Worm (Caenorhabditis elegans) whole organism, young adult: Measurements from ENCODE around the gene tim-1.
A peak's percentile ranks its signal among the peaks of the same experiment; 100 is the strongest.

ENCODE experiments used
- B0336.3 ChIP-seq: fragments of 200-800 bp; sonication (Bioruptor generic); IDR thresholded peaks from 2 replicates; pipeline ENCODE4 v1.3.6; 2022; ENCODE audit warnings: missing genetic modification characterization, missing compliant biosample characterization
- C06A6.2 ChIP-seq: fragments of 200-800 bp; sonication (Bioruptor generic); conservative IDR thresholded peaks from 2 replicates; pipeline ENCODE4 v1.3.6; 2022; ENCODE audit warnings: missing genetic modification characterization, missing compliant biosample characterization
- C17E4.6 ChIP-seq: fragments of 200-800 bp; sonication (Bioruptor generic); IDR thresholded peaks from 2 replicates; pipeline ENCODE4 v1.3.6; 2022; ENCODE audit warnings: missing genetic modification reagents, missing genetic modification characterization, missing compliant biosample characterization
- F10E7.11 ChIP-seq: sonication (generic microtip); optimal IDR thresholded peaks from 2 replicates; lab custom pipeline; 2017; ENCODE audit warnings: mild to moderate bottlenecking, missing genetic modification characterization, moderate library complexity, missing compliant biosample characterization
- F33H1.4 ChIP-seq: fragments of 200-800 bp; sonication (Bioruptor generic); IDR thresholded peaks from 2 replicates; pipeline ENCODE4 v1.3.6; 2022; ENCODE audit warnings: missing genetic modification reagents, missing genetic modification characterization, missing compliant biosample characterization
- F37B4.10 ChIP-seq: fragments of 200-800 bp; sonication (Bioruptor generic); IDR thresholded peaks from 2 replicates; pipeline ENCODE4 v1.3.6; 2022; ENCODE audit warnings: missing genetic modification characterization, missing compliant biosample characterization
- F52B5.7 ChIP-seq: sonication (generic microtip); optimal IDR thresholded peaks from 2 replicates; lab custom pipeline; 2016; ENCODE audit warnings: mild to moderate bottlenecking, missing genetic modification characterization, missing compliant biosample characterization
- K11D2.4 ChIP-seq: fragments of 200-800 bp; sonication (Bioruptor generic); IDR thresholded peaks from 2 replicates; pipeline ENCODE4 v1.3.6; 2022; ENCODE audit warnings: missing genetic modification reagents, missing genetic modification characterization, missing compliant biosample characterization
- Y53F4B.3 ChIP-seq: fragments of 200-800 bp; sonication (Bioruptor generic); IDR thresholded peaks from 2 replicates; pipeline ENCODE4 v1.3.6; 2022; ENCODE audit warnings: missing genetic modification reagents, missing genetic modification characterization, missing compliant biosample characterization
- Y53G8AR.9 ChIP-seq: fragments of 200-800 bp; sonication (Bioruptor generic); conservative IDR thresholded peaks from 2 replicates; pipeline ENCODE4 v1.3.6; 2022; ENCODE audit warnings: missing genetic modification reagents, missing genetic modification characterization, missing compliant biosample characterization
- Y79H2A.3 ChIP-seq: fragments of 200-800 bp; sonication (Bioruptor generic); conservative IDR thresholded peaks from 2 replicates; pipeline ENCODE4 v1.3.6; 2022; ENCODE audit warnings: missing genetic modification reagents, missing genetic modification characterization, missing compliant biosample characterization
- Y95B8A.8 ChIP-seq: fragments of 200-800 bp; sonication (Bioruptor generic); IDR thresholded peaks from 2 replicates; pipeline ENCODE4 v1.3.6; 2022; ENCODE audit warnings: missing genetic modification reagents, missing genetic modification characterization, missing compliant biosample characterization
- ama-1 ChIP-seq, 3 experiments: fragments of 150-350 bp in 1 of 3; sonication (generic microtip) in 2 of 3; optimal IDR thresholded peaks; 2 replicates each; lab custom pipeline; 2014 to 2018; ENCODE audit warnings: missing biosample characterization in 2 of 3, missing genetic modification characterization in 2 of 3, missing genetic modification reagents in 2 of 3
- aptf-3 ChIP-seq: fragments of 200-800 bp; sonication (Bioruptor generic); IDR thresholded peaks from 2 replicates; pipeline ENCODE4 v1.3.6; 2022; ENCODE audit warnings: missing genetic modification characterization, missing compliant biosample characterization
- attf-3 ChIP-seq: fragments of 200-800 bp; sonication (Bioruptor generic); conservative IDR thresholded peaks from 2 replicates; pipeline ENCODE4 v1.3.6; 2022; ENCODE audit warnings: missing genetic modification reagents, missing genetic modification characterization, missing compliant biosample characterization
- attf-6 ChIP-seq: fragments of 200-800 bp; sonication (Bioruptor generic); IDR thresholded peaks from 2 replicates; pipeline ENCODE4 v1.3.6; 2022; ENCODE audit warnings: missing genetic modification reagents, missing genetic modification characterization, missing compliant biosample characterization
- bed-1 ChIP-seq: fragments of 200-800 bp; sonication (Bioruptor generic); IDR thresholded peaks from 2 replicates; pipeline ENCODE4 v1.3.6; 2022; ENCODE audit warnings: missing genetic modification reagents, missing genetic modification characterization, missing compliant biosample characterization
- bed-2 ChIP-seq: fragments of 200-800 bp; sonication (Bioruptor generic); IDR thresholded peaks from 2 replicates; pipeline ENCODE4 v1.3.6; 2022; ENCODE audit warnings: missing genetic modification reagents, missing genetic modification characterization, missing compliant biosample characterization
- ceh-40 ChIP-seq: fragments of 200-800 bp; sonication (Bioruptor generic); IDR thresholded peaks from 2 replicates; pipeline ENCODE4 v1.3.6; 2022; ENCODE audit warnings: missing genetic modification characterization, missing compliant biosample characterization
- ceh-91 ChIP-seq: fragments of 200-800 bp; sonication (Bioruptor generic); IDR thresholded peaks from 2 replicates; pipeline ENCODE4 v1.3.6; 2022; ENCODE audit warnings: missing genetic modification reagents, missing genetic modification characterization, missing compliant biosample characterization
- dpl-1 ChIP-seq: fragments of 150-350 bp; optimal IDR thresholded peaks from 2 replicates; lab custom pipeline; 2014; ENCODE audit warnings: missing biosample characterization, missing genetic modification reagents, missing genetic modification characterization
- gei-17 ChIP-seq: fragments of 200-800 bp; sonication (Bioruptor generic); optimal IDR thresholded peaks from 2 replicates; lab custom pipeline; 2018; ENCODE audit warnings: mild to moderate bottlenecking, missing genetic modification characterization, missing compliant biosample characterization
- hlh-12 ChIP-seq: sonication (generic microtip); optimal IDR thresholded peaks from 2 replicates; lab custom pipeline; 2016; ENCODE audit warnings: missing genetic modification characterization, missing compliant biosample characterization
- hlh-26 ChIP-seq: fragments of 200-800 bp; sonication (Bioruptor generic); conservative IDR thresholded peaks from 2 replicates; pipeline ENCODE4 v1.3.6; 2022; ENCODE audit warnings: missing genetic modification reagents, missing genetic modification characterization, missing compliant biosample characterization
- hmg-20 ChIP-seq: fragments of 200-800 bp; sonication (Bioruptor generic); IDR thresholded peaks from 2 replicates; pipeline ENCODE4 v1.3.6; 2022; ENCODE audit warnings: missing genetic modification reagents, missing genetic modification characterization, missing compliant biosample characterization
- let-526 ChIP-seq: fragments of 200-800 bp; sonication (Bioruptor generic); IDR thresholded peaks from 2 replicates; pipeline ENCODE4 v1.3.6; 2022; ENCODE audit warnings: missing genetic modification reagents, missing genetic modification characterization, missing compliant biosample characterization
- lin-35 ChIP-seq, 3 experiments: fragments of 150-350 bp in 2 of 3; sonication (generic microtip) in 1 of 3; optimal IDR thresholded peaks; 2 replicates each; lab custom pipeline; 2014 to 2018; ENCODE audit warnings: missing biosample characterization in 3 of 3, missing genetic modification characterization in 3 of 3, missing genetic modification reagents in 3 of 3
- lin-54 ChIP-seq: fragments of 200-800 bp; sonication (Bioruptor generic); optimal IDR thresholded peaks from 2 replicates; lab custom pipeline; 2018; ENCODE audit warnings: mild to moderate bottlenecking, missing genetic modification characterization, missing compliant biosample characterization
- lsl-1 ChIP-seq: fragments of 200-800 bp; sonication (Bioruptor generic); optimal IDR thresholded peaks from 2 replicates; lab custom pipeline; 2018; ENCODE audit warnings: mild to moderate bottlenecking, missing genetic modification characterization, moderate library complexity, missing compliant biosample characterization
- madf-3 ChIP-seq: fragments of 200-800 bp; sonication (Bioruptor generic); IDR thresholded peaks from 2 replicates; pipeline ENCODE4 v1.3.6; 2022; ENCODE audit warnings: missing genetic modification reagents, missing genetic modification characterization, missing compliant biosample characterization
- madf-6 ChIP-seq: fragments of 200-800 bp; sonication (Bioruptor generic); IDR thresholded peaks from 2 replicates; pipeline ENCODE4 v1.3.6; 2022; ENCODE audit warnings: missing genetic modification reagents, missing genetic modification characterization, missing compliant biosample characterization
- mes-4 ChIP-seq: sonication (generic microtip); optimal IDR thresholded peaks from 2 replicates; lab custom pipeline; 2016; ENCODE audit warnings: missing genotype, missing genetic modification characterization, missing compliant biosample characterization
- mxl-1 ChIP-seq: sonication (generic microtip); optimal IDR thresholded peaks from 2 replicates; lab custom pipeline; 2016; ENCODE audit warnings: missing genetic modification characterization, missing compliant biosample characterization
- nfya-2 ChIP-seq: fragments of 200-800 bp; sonication (Bioruptor generic); IDR thresholded peaks from 2 replicates; pipeline ENCODE4 v1.3.6; 2022; ENCODE audit warnings: missing genetic modification reagents, missing genetic modification characterization, missing compliant biosample characterization
- nhr-120 ChIP-seq: fragments of 200-800 bp; sonication (Bioruptor generic); IDR thresholded peaks from 2 replicates; pipeline ENCODE4 v1.3.6; 2022; ENCODE audit warnings: missing genetic modification characterization, missing compliant biosample characterization
- nhr-27 ChIP-seq: fragments of 200-800 bp; sonication (Bioruptor generic); optimal IDR thresholded peaks from 2 replicates; lab custom pipeline; 2018; ENCODE audit warnings: mild to moderate bottlenecking, missing genetic modification characterization, moderate library complexity, missing compliant biosample characterization
- sdz-38 ChIP-seq: sonication (generic microtip); optimal IDR thresholded peaks from 2 replicates; lab custom pipeline; 2016; ENCODE audit warnings: missing genotype, missing genetic modification characterization, missing compliant biosample characterization
- sea-2 ChIP-seq: fragments of 200-800 bp; sonication (Bioruptor generic); IDR thresholded peaks from 2 replicates; pipeline ENCODE4 v1.3.6; 2022; ENCODE audit warnings: missing genetic modification characterization, missing compliant biosample characterization
- snpc-3.4 ChIP-seq: sonication (generic microtip); optimal IDR thresholded peaks from 2 replicates; lab custom pipeline; 2017; ENCODE audit warnings: missing genetic modification characterization, mild to moderate bottlenecking, missing compliant biosample characterization, antibody characterized with exemption, moderate library complexity, missing genotype, missing genetic modification reagents
- tbp1 ChIP-seq: fragments of 200-800 bp; sonication (Bioruptor generic); optimal IDR thresholded peaks from 2 replicates; lab custom pipeline; 2018; ENCODE audit warnings: mild to moderate bottlenecking, missing genetic modification characterization, missing compliant biosample characterization
- tbx-9 ChIP-seq: sonication (generic microtip); optimal IDR thresholded peaks from 2 replicates; lab custom pipeline; 2016; ENCODE audit warnings: borderline replicate concordance, missing genetic modification characterization, inconsistent platforms, missing compliant biosample characterization
- unc-130 ChIP-seq: sonication (generic microtip); optimal IDR thresholded peaks from 2 replicates; lab custom pipeline; 2016; ENCODE audit warnings: missing genetic modification reagents, missing genetic modification characterization, missing compliant biosample characterization
- unc-62 ChIP-seq: fragments of 150-350 bp; optimal IDR thresholded peaks from 2 replicates; lab custom pipeline; 2014; ENCODE audit warnings: missing biosample characterization, missing genetic modification reagents, missing genetic modification characterization
- zfh-2 ChIP-seq: fragments of 200-800 bp; sonication (Bioruptor generic); conservative IDR thresholded peaks from 2 replicates; pipeline ENCODE4 v1.3.6; 2022; ENCODE audit warnings: missing genetic modification reagents, missing genetic modification characterization, missing compliant biosample characterization
- ztf-18 ChIP-seq: sonication (generic microtip); optimal IDR thresholded peaks from 2 replicates; lab custom pipeline; 2016; ENCODE audit warnings: missing genotype, mild to moderate bottlenecking, missing genetic modification characterization, missing compliant biosample characterization
- ztf-22 ChIP-seq: fragments of 200-800 bp; sonication (Bioruptor generic); optimal IDR thresholded peaks from 2 replicates; lab custom pipeline; 2018; ENCODE audit warnings: mild to moderate bottlenecking, missing genetic modification characterization, moderate library complexity, missing compliant biosample characterization
- ztf-25 ChIP-seq: fragments of 200-800 bp; sonication (Bioruptor generic); IDR thresholded peaks from 2 replicates; pipeline ENCODE4 v1.3.6; 2022; ENCODE audit warnings: missing genetic modification reagents, missing genetic modification characterization, missing compliant biosample characterization
- ztf-3 ChIP-seq: fragments of 200-800 bp; sonication (Bioruptor generic); optimal IDR thresholded peaks from 2 replicates; lab custom pipeline; 2018; ENCODE audit warnings: mild to moderate bottlenecking, missing genetic modification characterization, missing compliant biosample characterization

tim-1 gene

DNA sequence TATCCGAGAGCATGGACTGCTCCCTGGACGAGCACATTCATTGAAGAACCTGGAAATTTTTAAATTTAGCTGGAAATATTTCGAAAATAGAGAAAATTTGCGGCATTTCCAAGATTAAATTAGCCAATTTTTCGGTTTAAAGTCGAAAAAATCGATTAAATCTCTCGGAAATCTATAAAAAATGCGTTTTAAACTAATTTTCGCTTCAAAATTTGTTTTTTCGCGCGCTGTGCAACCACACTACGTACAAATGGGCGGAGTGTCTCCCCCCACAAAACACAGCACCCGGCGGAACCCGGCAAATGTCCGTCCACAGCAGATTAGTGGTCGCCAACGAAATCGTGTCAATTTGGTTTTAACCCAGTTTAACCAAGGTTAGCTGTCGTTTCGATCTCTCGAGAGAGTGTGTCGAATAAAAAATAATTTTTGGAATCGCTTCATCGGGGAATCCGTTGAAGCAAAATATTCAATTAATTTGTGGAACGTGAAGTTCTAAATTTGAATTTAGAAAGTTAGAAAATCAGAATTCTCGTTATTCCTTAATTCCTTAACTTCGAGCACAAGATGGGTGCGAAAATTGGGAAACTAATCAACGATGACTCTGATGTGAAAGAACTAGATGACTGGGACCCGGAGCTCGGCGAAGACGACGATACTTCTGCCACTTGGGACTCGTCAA lies at the start of gene tim-1, which contains the start of gene Y75B8A.23:
Gene tim-1, minus strand, starts transcription at position 51 of the 679 bp plus-strand sequence.
Gene Y75B8A.23, plus strand, starts transcription at position 547 of the 679 bp plus-strand sequence.
- TF ChIP-seq let-526 (0 out of 2 replicates have a peak, but pooled peaks have one; percentile 61), Y53F4B.3 (GFP tag; lab: Robert Waterston, UW) (peak; percentile 88), hmg-20 (GFP tag; lab: Robert Waterston, UW) (peak; percentile 82), unc-62 (no peak), lsl-1 (GFP tag; lab: Kevin White, UChicago) (peak; percentile 84), attf-6 (peak; percentile 99), ztf-3 (GFP tag; lab: Kevin White, UChicago) (peak; percentile 67), K11D2.4 (GFP tag; lab: Robert Waterston, UW) (peak; percentile 89), C17E4.6 (peak; percentile 86), mxl-1 (tag; lab: Kevin White, UChicago) (no peak), mes-4 (tag; lab: Kevin White, UChicago) (peak; percentile 75), B0336.3 (GFP tag; lab: Robert Waterston, UW) (peak; percentile 95), C06A6.2 (GFP tag; lab: Robert Waterston, UW) (peak; percentile 81), tbp1 (GFP tag; lab: Kevin White, UChicago) (peak; percentile 84), nfya-2 (GFP tag; lab: Robert Waterston, UW) (0 out of 2 replicates have a peak, but pooled peaks have one; percentile 6), ceh-91 (GFP tag; lab: Robert Waterston, UW) (peak; percentile 90), bed-2 (GFP tag; lab: Robert Waterston, UW) (peak; percentile 61; the same call in 1 of the 2 replicates), snpc-3.4 (tag; lab: Kevin White, UChicago) (peak; percentile 99), Y79H2A.3 (GFP tag; lab: Robert Waterston, UW) (no peak; the same call in 1 of the 2 replicates), ama-1 (optimal IDR thresholded peaks at IDR 0.05; lab: Kevin White, UChicago) (peak; percentile 98), ama-1 (GFP tag; optimal IDR thresholded peaks at IDR 0.05; lab: Kevin White, UChicago) (peak; percentile 54 to 94), F52B5.7 (tag; lab: Kevin White, UChicago) (peak; percentile 86), madf-6 (GFP tag; lab: Robert Waterston, UW) (peak; percentile 95), aptf-3 (GFP tag; lab: Robert Waterston, UW) (0 out of 2 replicates have a peak, but pooled peaks have one; percentile 10), zfh-2 (peak; percentile 92), madf-3 (GFP tag; lab: Robert Waterston, UW) (peak; percentile 89), F37B4.10 (GFP tag; lab: Robert Waterston, UW) (0 out of 2 replicates have a peak, but pooled peaks have one; percentile 10), sdz-38 (tag; lab: Kevin White, UChicago) (peak; percentile 30), sea-2 (GFP tag; lab: Robert Waterston, UW) (peak; percentile 70; the same call in 1 of the 2 replicates), bed-1 (GFP tag; lab: Robert Waterston, UW) (no peak), lin-35 (GFP tag; optimal IDR thresholded peaks at IDR 0.05; lab: Kevin White, UChicago) (peak; percentile 2 to 95 (median 73)), F10E7.11 (tag; lab: Kevin White, UChicago) (peak; percentile 82), hlh-12 (tag; lab: Kevin White, UChicago) (peak; percentile 56), nhr-120 (GFP tag; lab: Robert Waterston, UW) (no peak), F33H1.4 (GFP tag; lab: Robert Waterston, UW) (peak; percentile 80), ceh-40 (GFP tag; lab: Robert Waterston, UW) (peak; percentile 67; the same call in 1 of the 2 replicates), tbx-9 (tag; lab: Kevin White, UChicago) (no peak), ztf-25 (no peak), Y53G8AR.9 (GFP tag; lab: Robert Waterston, UW) (peak; percentile 95), unc-130 (GFP tag; lab: Kevin White, UChicago) (peak; percentile 86), Y95B8A.8 (GFP tag; lab: Robert Waterston, UW) (peak; percentile 97), lin-54 (GFP tag; lab: Kevin White, UChicago) (peak; percentile 97), gei-17 (GFP tag; lab: Kevin White, UChicago) (peak; percentile 86), ztf-18 (peak; percentile 74), nhr-27 (tag; lab: Kevin White, UChicago) (peak; percentile 13), attf-3 (peak; percentile 68), ztf-22 (GFP tag; lab: Kevin White, UChicago) (peak; percentile 53), dpl-1 (GFP tag; lab: Kevin White, UChicago) (peak; percentile 94), hlh-26 (GFP tag; lab: Robert Waterston, UW) (no peak)
